Fruit fly (Drosophila melanogaster) whole organism, prepupa: Measurements from ENCODE around the gene CG4306.

Experiments used
- Blimp-1 ChIP-seq: fragments of 200-800 bp; sonication (Bioruptor generic); optimal IDR thresholded peaks from 3 replicates; lab custom pipeline; 2017; ENCODE audit warnings: missing biosample characterization, missing genetic modification characterization, mild to moderate bottlenecking, moderate library complexity, missing genetic modification reagents
- CG10631 ChIP-seq: fragments of 200-800 bp; sonication (Bioruptor generic); optimal IDR thresholded peaks from 2 replicates; lab custom pipeline; 2016; ENCODE audit warnings: missing biosample characterization, missing genetic modification characterization
- CG11762 ChIP-seq: fragments of 200-800 bp; sonication (Bioruptor generic); optimal IDR thresholded peaks from 3 replicates; lab custom pipeline; 2016; ENCODE audit warnings: missing biosample characterization, missing genetic modification characterization; ENCODE audit not compliant: insufficient read depth
- CG11902 ChIP-seq: fragments of 200-800 bp; sonication (Bioruptor generic); optimal IDR thresholded peaks from 3 replicates; lab custom pipeline; 2016; ENCODE audit warnings: missing biosample characterization, missing genetic modification characterization
- CG15336 ChIP-seq: fragments of 200-800 bp; sonication (Bioruptor generic); IDR thresholded peaks from 2 replicates; pipeline ENCODE4 v1.3.6; 2022; ENCODE audit warnings: missing biosample characterization, missing genetic modification characterization
- CG1621 ChIP-seq: fragments of 200-800 bp; sonication (Bioruptor generic); optimal IDR thresholded peaks from 3 replicates; lab custom pipeline; 2018; ENCODE audit warnings: missing biosample characterization, mild to moderate bottlenecking, missing genetic modification characterization
- CG16779 ChIP-seq: fragments of 200-800 bp; sonication (Bioruptor generic); optimal IDR thresholded peaks from 3 replicates; lab custom pipeline; 2017; ENCODE audit warnings: missing biosample characterization, mild to moderate bottlenecking, missing genetic modification characterization
- CG3032 ChIP-seq: fragments of 200-800 bp; optimal IDR thresholded peaks from 2 replicates; lab custom pipeline; 2019; ENCODE audit warnings: missing biosample characterization, mild to moderate bottlenecking, missing genetic modification characterization, moderate library complexity
- CG31627 ChIP-seq: fragments of 200-800 bp; sonication (Bioruptor generic); optimal IDR thresholded peaks from 3 replicates; lab custom pipeline; 2016; ENCODE audit warnings: missing biosample characterization, missing genetic modification characterization
- CG32006 ChIP-seq: fragments of 200-800 bp; sonication (Bioruptor generic); optimal IDR thresholded peaks from 3 replicates; lab custom pipeline; 2017; ENCODE audit warnings: missing biosample characterization, mild to moderate bottlenecking, missing genetic modification characterization
- CG34406 ChIP-seq: fragments of 200-800 bp; sonication (Bioruptor generic); optimal IDR thresholded peaks from 3 replicates; lab custom pipeline; 2016; ENCODE audit warnings: missing biosample characterization, missing genetic modification characterization
- CG3919 ChIP-seq: fragments of 200-800 bp; sonication (Bioruptor generic); optimal IDR thresholded peaks from 3 replicates; lab custom pipeline; 2016; ENCODE audit warnings: missing biosample characterization, missing genetic modification characterization
- CG4318 ChIP-seq: fragments of 200-800 bp; sonication (Bioruptor generic); optimal IDR thresholded peaks from 3 replicates; lab custom pipeline; 2017; ENCODE audit warnings: missing biosample characterization, mild to moderate bottlenecking, missing genetic modification characterization
- CG6163 ChIP-seq: fragments of 200-800 bp; sonication (Bioruptor generic); IDR thresholded peaks from 3 replicates; pipeline ENCODE4 v1.3.6; 2022; ENCODE audit warnings: missing biosample characterization, missing genetic modification characterization
- CG6276 ChIP-seq: fragments of 200-800 bp; sonication (Bioruptor generic); optimal IDR thresholded peaks from 2 replicates; lab custom pipeline; 2017; ENCODE audit warnings: missing biosample characterization, mild to moderate bottlenecking, missing genetic modification characterization
- CG6792 ChIP-seq: fragments of 200-800 bp; sonication (Bioruptor generic); optimal IDR thresholded peaks from 3 replicates; lab custom pipeline; 2016; ENCODE audit warnings: missing biosample characterization, missing genetic modification characterization
- CG6808 ChIP-seq: fragments of 200-800 bp; sonication (Bioruptor generic); optimal IDR thresholded peaks from 3 replicates; lab custom pipeline; 2017; ENCODE audit warnings: missing biosample characterization, missing genetic modification characterization, mild to moderate bottlenecking, moderate library complexity, missing genetic modification reagents
- CG7368 ChIP-seq: fragments of 200-800 bp; sonication (Bioruptor generic); optimal IDR thresholded peaks from 3 replicates; lab custom pipeline; 2016; ENCODE audit warnings: missing biosample characterization, missing genetic modification characterization
- CG8319 ChIP-seq: fragments of 200-800 bp; sonication (Bioruptor generic); optimal IDR thresholded peaks from 3 replicates; lab custom pipeline; 2016; ENCODE audit warnings: missing biosample characterization, missing genetic modification characterization
- CG8632 ChIP-seq: fragments of 200-800 bp; sonication (Bioruptor generic); optimal IDR thresholded peaks from 3 replicates; lab custom pipeline; 2016; ENCODE audit warnings: missing biosample characterization, missing genetic modification characterization
- CG9139 ChIP-seq: fragments of 200-800 bp; sonication (Bioruptor generic); optimal IDR thresholded peaks from 3 replicates; lab custom pipeline; 2017; ENCODE audit warnings: missing biosample characterization, mild to moderate bottlenecking, missing genetic modification characterization
- Eip75B ChIP-seq: fragments of 200-800 bp; sonication (Bioruptor generic); optimal IDR thresholded peaks from 3 replicates; lab custom pipeline; 2016; ENCODE audit warnings: missing biosample characterization, missing genetic modification characterization
- Eip78C ChIP-seq: fragments of 200-800 bp; sonication (Bioruptor generic); peaks from one replicate; lab custom pipeline; 2016; ENCODE audit warnings: missing biosample characterization, missing genetic modification characterization
- Eip93F ChIP-seq: fragments of 200-800 bp; sonication (Bioruptor generic); optimal IDR thresholded peaks from 2 replicates; lab custom pipeline; 2016; ENCODE audit warnings: missing biosample characterization, mild to moderate bottlenecking, missing genetic modification characterization
- Ets96B ChIP-seq: fragments of 200-800 bp; optimal IDR thresholded peaks from 2 replicates; lab custom pipeline; 2019; ENCODE audit warnings: missing biosample characterization, mild to moderate bottlenecking, missing genetic modification characterization, moderate library complexity
- Gug ChIP-seq: fragments of 200-800 bp; sonication (Bioruptor generic); IDR thresholded peaks from 2 replicates; pipeline ENCODE4 v1.3.6; 2022; ENCODE audit warnings: missing biosample characterization, missing genetic modification characterization
- Hr38 ChIP-seq: sonication (Bioruptor generic); optimal IDR thresholded peaks from 2 replicates; lab custom pipeline; 2016; ENCODE audit warnings: missing biosample characterization, missing genetic modification characterization
- Hr39 ChIP-seq: fragments of 200-800 bp; sonication (Bioruptor generic); optimal IDR thresholded peaks from 2 replicates; lab custom pipeline; 2016; ENCODE audit warnings: missing biosample characterization, missing genetic modification characterization
- Hr4 ChIP-seq: fragments of 200-800 bp; sonication (Bioruptor generic); optimal IDR thresholded peaks from 3 replicates; lab custom pipeline; 2016; ENCODE audit warnings: missing biosample characterization, missing genetic modification characterization
- Lpt ChIP-seq: fragments of 200-800 bp; sonication (Bioruptor generic); optimal IDR thresholded peaks from 3 replicates; lab custom pipeline; 2016; ENCODE audit warnings: missing biosample characterization, missing genetic modification characterization
- Met ChIP-seq: fragments of 200-800 bp; sonication (Bioruptor generic); optimal IDR thresholded peaks from 3 replicates; lab custom pipeline; 2016; ENCODE audit warnings: missing biosample characterization, missing genetic modification characterization
- OdsH ChIP-seq: fragments of 200-800 bp; sonication (Bioruptor generic); optimal IDR thresholded peaks from 3 replicates; lab custom pipeline; 2016; ENCODE audit warnings: missing biosample characterization, missing genetic modification characterization
- Smox ChIP-seq: fragments of 200-800 bp; sonication (Bioruptor generic); optimal IDR thresholded peaks from 3 replicates; lab custom pipeline; 2016; ENCODE audit warnings: missing biosample characterization, missing genetic modification characterization
- Sox102F ChIP-seq: fragments of 200-800 bp; sonication (Bioruptor generic); optimal IDR thresholded peaks from 2 replicates; lab custom pipeline; 2016; ENCODE audit warnings: missing biosample characterization, mild to moderate bottlenecking, missing genetic modification characterization
- acj6 ChIP-seq: fragments of 200-800 bp; sonication (Bioruptor generic); optimal IDR thresholded peaks from 3 replicates; lab custom pipeline; 2016; ENCODE audit warnings: missing biosample characterization, missing genetic modification characterization
- cyc ChIP-seq: fragments of 200-800 bp; sonication (Bioruptor generic); optimal IDR thresholded peaks from 3 replicates; lab custom pipeline; 2016; ENCODE audit warnings: missing biosample characterization, missing genetic modification characterization
- dac ChIP-seq: fragments of 200-800 bp; sonication (Bioruptor generic); optimal IDR thresholded peaks from 2 replicates; lab custom pipeline; 2017; ENCODE audit warnings: missing biosample characterization, mild to moderate bottlenecking, missing genetic modification characterization
- eg ChIP-seq: fragments of 200-800 bp; sonication (Bioruptor generic); IDR thresholded peaks from 3 replicates; pipeline ENCODE4 v1.3.6; 2022; ENCODE audit warnings: missing biosample characterization, missing genetic modification characterization
- esn ChIP-seq: fragments of 200-800 bp; sonication (Bioruptor generic); optimal IDR thresholded peaks from 2 replicates; lab custom pipeline; 2016; ENCODE audit warnings: missing biosample characterization, mild to moderate bottlenecking, missing genetic modification characterization, moderate library complexity
- fd59A ChIP-seq: fragments of 200-800 bp; sonication (Bioruptor generic); optimal IDR thresholded peaks from 2 replicates; lab custom pipeline; 2017; ENCODE audit warnings: missing biosample characterization, mild to moderate bottlenecking, missing genetic modification characterization, missing genetic modification reagents
- fd85E ChIP-seq: fragments of 200-800 bp; sonication (Bioruptor generic); optimal IDR thresholded peaks from 3 replicates; lab custom pipeline; 2016; ENCODE audit warnings: missing biosample characterization, missing genetic modification characterization
- fkh ChIP-seq: fragments of 200-800 bp; sonication (Bioruptor generic); optimal IDR thresholded peaks from 3 replicates; lab custom pipeline; 2017; ENCODE audit warnings: missing biosample characterization, mild to moderate bottlenecking, missing genetic modification characterization, moderate library complexity
- lz ChIP-seq: fragments of 200-800 bp; sonication (Bioruptor generic); optimal IDR thresholded peaks from 3 replicates; lab custom pipeline; 2016; ENCODE audit warnings: missing biosample characterization, missing genetic modification characterization
- net ChIP-seq: fragments of 200-800 bp; sonication (Bioruptor generic); optimal IDR thresholded peaks from 3 replicates; lab custom pipeline; 2016; ENCODE audit warnings: missing biosample characterization, missing genetic modification characterization
- pdm3 ChIP-seq: fragments of 200-800 bp; sonication (Bioruptor generic); optimal IDR thresholded peaks from 3 replicates; lab custom pipeline; 2016; ENCODE audit warnings: missing biosample characterization, missing genetic modification characterization
- salr ChIP-seq, 2 experiments: fragments of 200-800 bp; sonication (Bioruptor generic); optimal IDR thresholded peaks; 3 replicates each; lab custom pipeline; 2016 to 2018; ENCODE audit warnings: missing biosample characterization in 2 of 2, missing genetic modification characterization in 2 of 2, mild to moderate bottlenecking in 1 of 2
- ss ChIP-seq, 2 experiments: fragments of 200-800 bp; sonication (Bioruptor generic); optimal IDR thresholded peaks; 2 replicates in 1 of 2; 3 replicates in 1 of 2; lab custom pipeline; 2017 to 2018; ENCODE audit warnings: mild to moderate bottlenecking in 2 of 2, missing biosample characterization in 2 of 2, missing genetic modification characterization in 2 of 2, moderate library complexity in 1 of 2
- svp ChIP-seq: fragments of 200-800 bp; sonication (Bioruptor generic); peaks from one replicate; lab custom pipeline; 2016; ENCODE audit warnings: missing biosample characterization, missing genetic modification characterization
- topi ChIP-seq: fragments of 200-800 bp; sonication (Bioruptor generic); optimal IDR thresholded peaks from 3 replicates; lab custom pipeline; 2016; ENCODE audit warnings: missing biosample characterization, missing genetic modification characterization
- vri ChIP-seq: fragments of 200-800 bp; sonication (Bioruptor generic); optimal IDR thresholded peaks from 3 replicates; lab custom pipeline; 2016; ENCODE audit warnings: missing biosample characterization, mild to moderate bottlenecking, missing genetic modification characterization

Gene CG4306

DNA sequence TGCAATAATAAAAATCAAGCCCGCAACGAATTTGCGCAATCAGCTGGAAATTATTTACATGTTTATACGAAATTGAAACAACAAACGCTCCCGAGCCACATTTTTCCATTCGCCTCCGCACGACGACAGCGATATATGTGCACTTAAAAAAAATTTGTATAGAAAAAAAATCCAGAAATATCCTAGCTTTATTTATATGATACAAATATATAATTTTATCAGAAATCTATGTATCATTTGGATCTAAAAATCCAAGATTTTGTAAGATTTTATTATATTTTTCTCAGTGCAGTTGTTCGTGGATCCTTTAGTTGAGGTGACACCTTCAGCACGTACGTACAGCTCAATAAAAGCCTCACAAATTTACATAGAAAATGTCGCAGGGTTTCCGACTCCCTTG lies 32.4 kb downstream of the CG4306 start:
- TF ChIP-seq esn (GFP tag; lab: Kevin White, UChicago) = peak; percentile 24
- TF ChIP-seq svp (GFP tag; lab: Kevin White, UChicago) = peak; percentile 28
- TF ChIP-seq OdsH (GFP tag; lab: Kevin White, UChicago) = peak; percentile 18
- TF ChIP-seq Smox (GFP tag; lab: Kevin White, UChicago) = peak; percentile 5
- TF ChIP-seq CG34406 (GFP tag; lab: Kevin White, UChicago) = no peak
- TF ChIP-seq Gug = no peak
- TF ChIP-seq CG7368 (GFP tag; lab: Kevin White, UChicago) = no peak

DNA sequence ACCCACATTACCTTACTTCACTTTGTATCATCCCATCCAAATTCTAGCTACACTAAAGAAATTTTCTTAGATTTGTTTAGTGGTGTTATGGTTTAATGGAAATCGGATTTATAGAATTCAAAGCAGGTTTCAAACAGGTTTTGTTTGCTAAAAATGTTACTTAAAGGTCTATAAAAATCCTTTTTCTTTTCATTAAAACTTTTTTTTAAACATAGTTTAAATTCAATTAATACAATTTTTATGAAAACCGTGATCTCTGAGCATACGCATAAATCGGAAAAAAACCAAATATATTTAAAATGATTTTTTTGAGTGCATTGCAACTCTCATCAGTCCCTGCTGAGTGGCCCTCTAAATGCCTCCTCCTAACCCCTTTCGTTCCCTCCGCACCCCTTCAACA lies 37.7 kb downstream of the CG4306 start:
- TF ChIP-seq CG6163 (GFP tag; lab: Robert Waterston, UW) = no peak
- TF ChIP-seq acj6 (GFP tag; lab: Kevin White, UChicago) = no peak
- no peak for TF ChIP-seq CG11902 (GFP tag; lab: Kevin White, UChicago)
- no peak for TF ChIP-seq CG34406 (GFP tag; lab: Kevin White, UChicago)
- TF ChIP-seq vri (GFP tag; lab: Kevin White, UChicago) = no peak
- no peak for TF ChIP-seq Gug
- TF ChIP-seq eg (GFP tag; lab: Robert Waterston, UW) = no peak
- TF ChIP-seq fkh (GFP tag; lab: Kevin White, UChicago) = no peak
- TF ChIP-seq CG32006 (GFP tag; lab: Kevin White, UChicago) = peak; percentile 13
- peak; percentile 4 for TF ChIP-seq pdm3
- TF ChIP-seq CG9139 (GFP tag; lab: Kevin White, UChicago) = no peak
- no peak for TF ChIP-seq Eip93F
- no peak for TF ChIP-seq Eip75B (GFP tag; lab: Kevin White, UChicago)
- TF ChIP-seq cyc (GFP tag; lab: Kevin White, UChicago) = no peak
- TF ChIP-seq Ets96B (tag; lab: Kevin White, UChicago) = peak; percentile 24
- TF ChIP-seq CG1621 (tag; lab: Kevin White, UChicago) = no peak
- TF ChIP-seq Lpt (GFP tag; lab: Kevin White, UChicago) = no peak
- no peak for TF ChIP-seq Hr38 (GFP tag; lab: Kevin White, UChicago)
- TF ChIP-seq CG3919 (GFP tag; lab: Kevin White, UChicago) = peak; percentile 16
- no peak for TF ChIP-seq lz (GFP tag; lab: Kevin White, UChicago)
- no peak for TF ChIP-seq CG8319 (GFP tag; lab: Kevin White, UChicago)
- TF ChIP-seq Sox102F (GFP tag; lab: Kevin White, UChicago) = no peak
- peak; percentile 55 for TF ChIP-seq Eip78C
- no peak for TF ChIP-seq fd85E (GFP tag; lab: Kevin White, UChicago)
- TF ChIP-seq Hr4 (GFP tag; lab: Kevin White, UChicago) = no peak
- TF ChIP-seq net (GFP tag; lab: Kevin White, UChicago) = no peak
- TF ChIP-seq CG31627 (GFP tag; lab: Kevin White, UChicago) = no peak
- TF ChIP-seq Met = peak; percentile 11
- TF ChIP-seq CG6792 = no peak
- no peak for TF ChIP-seq fd59A (GFP tag; lab: Kevin White, UChicago)
- no peak for TF ChIP-seq Blimp-1 (GFP tag; lab: Kevin White, UChicago)
- no peak for TF ChIP-seq CG15336 (GFP tag; lab: Robert Waterston, UW)
- TF ChIP-seq topi (GFP tag; lab: Kevin White, UChicago) = peak; percentile 5
- TF ChIP-seq CG4318 = no peak
- TF ChIP-seq CG3032 = no peak
- TF ChIP-seq esn (GFP tag; lab: Kevin White, UChicago) = peak; percentile 1
- TF ChIP-seq CG6808 (GFP tag; lab: Kevin White, UChicago) = no peak
- no peak for TF ChIP-seq CG8632
- no peak for TF ChIP-seq Hr39 (GFP tag; lab: Kevin White, UChicago)
- TF ChIP-seq CG16779 (tag; lab: Kevin White, UChicago) = no peak
- TF ChIP-seq svp (GFP tag; lab: Kevin White, UChicago) = peak; percentile 50
- TF ChIP-seq CG7368 (GFP tag; lab: Kevin White, UChicago) = no peak
- TF ChIP-seq CG10631 = no peak
- no peak for TF ChIP-seq CG11762
- TF ChIP-seq Smox (GFP tag; lab: Kevin White, UChicago) = peak; percentile 14
- no peak for TF ChIP-seq CG6276 (GFP tag; lab: Kevin White, UChicago)
- TF ChIP-seq dac (GFP tag; lab: Kevin White, UChicago) = no peak
- TF ChIP-seq salr (GFP tag; optimal IDR thresholded peaks at IDR 0.05; lab: Kevin White, UChicago) = no peak
- TF ChIP-seq ss (GFP tag; optimal IDR thresholded peaks at IDR 0.05; lab: Kevin White, UChicago) = no peak
